Worm (Caenorhabditis elegans) whole organism, L3 larva: ENCODE results near the gene sek-3.

ENCODE experiments used
- R02D3.7 ChIP-seq: fragments of 150-350 bp; optimal IDR thresholded peaks from 2 replicates; lab custom pipeline; 2014; ENCODE audit warnings: missing biosample characterization, missing genetic modification characterization
- ZK546.5 ChIP-seq: sonication (generic microtip); optimal IDR thresholded peaks from 2 replicates; lab custom pipeline; 2017; ENCODE audit warnings: missing biosample characterization, missing genetic modification characterization
- aly-2 ChIP-seq: fragments of 150-350 bp; optimal IDR thresholded peaks from 2 replicates; lab custom pipeline; 2014; ENCODE audit warnings: missing biosample characterization, missing genetic modification characterization
- ama-1 ChIP-seq: fragments of 150-350 bp; optimal IDR thresholded peaks from 2 replicates; lab custom pipeline; 2018
- ceh-28 ChIP-seq: fragments of 150-350 bp; optimal IDR thresholded peaks from 2 replicates; lab custom pipeline; 2014; ENCODE audit warnings: missing biosample characterization, missing genetic modification reagents, missing genetic modification characterization
- ceh-82 ChIP-seq: fragments of 150-350 bp; optimal IDR thresholded peaks from 2 replicates; lab custom pipeline; 2014; ENCODE audit warnings: missing biosample characterization, missing genetic modification characterization
- daf-12 ChIP-seq: fragments of 150-350 bp; optimal IDR thresholded peaks from 2 replicates; lab custom pipeline; 2014; ENCODE audit warnings: missing biosample characterization, missing genetic modification reagents, missing genetic modification characterization
- egl-27 ChIP-seq: sonication (generic microtip); optimal IDR thresholded peaks from 4 replicates; lab custom pipeline; 2017; ENCODE audit warnings: missing biosample characterization, missing genetic modification reagents, missing genetic modification characterization
- egl-5 ChIP-seq: fragments of 150-350 bp; optimal IDR thresholded peaks from 2 replicates; lab custom pipeline; 2017; ENCODE audit warnings: missing biosample characterization, missing genetic modification reagents, missing genetic modification characterization, inconsistent platforms
- elt-1 ChIP-seq: fragments of 150-350 bp; optimal IDR thresholded peaks from 2 replicates; lab custom pipeline; 2014; ENCODE audit warnings: missing biosample characterization, missing genetic modification characterization
- elt-2 ChIP-seq: sonication (generic microtip); optimal IDR thresholded peaks from 2 replicates; lab custom pipeline; 2016; ENCODE audit warnings: missing genetic modification reagents, mild to moderate bottlenecking, missing genetic modification characterization, missing compliant biosample characterization
- fkh-10 ChIP-seq: sonication (generic microtip); optimal IDR thresholded peaks from 2 replicates; lab custom pipeline; 2017; ENCODE audit warnings: missing biosample characterization, missing genetic modification reagents, missing genetic modification characterization
- fkh-2 ChIP-seq: fragments of 150-350 bp; optimal IDR thresholded peaks from 2 replicates; lab custom pipeline; 2014; ENCODE audit warnings: missing biosample characterization, missing genetic modification reagents, missing genetic modification characterization
- fos-1 ChIP-seq: fragments of 150-350 bp; optimal IDR thresholded peaks from 2 replicates; lab custom pipeline; 2014; ENCODE audit warnings: missing biosample characterization, missing genetic modification characterization
- hmg-11 ChIP-seq: sonication (generic microtip); optimal IDR thresholded peaks from 2 replicates; lab custom pipeline; 2016; ENCODE audit warnings: missing genetic modification characterization, missing compliant biosample characterization
- lin-39 ChIP-seq: fragments of 150-350 bp; optimal IDR thresholded peaks from 2 replicates; lab custom pipeline; 2018; ENCODE audit warnings: missing biosample characterization, missing genetic modification reagents, missing genetic modification characterization
- mdl-1 ChIP-seq: fragments of 150-350 bp; optimal IDR thresholded peaks from 2 replicates; lab custom pipeline; 2014; ENCODE audit warnings: missing biosample characterization, missing genetic modification characterization
- mml-1 ChIP-seq: fragments of 150-350 bp; sonication (generic microtip); optimal IDR thresholded peaks from 3 replicates; lab custom pipeline; 2014; ENCODE audit warnings: missing biosample characterization, missing genetic modification characterization
- nfya-1 ChIP-seq: sonication (generic microtip); optimal IDR thresholded peaks from 2 replicates; lab custom pipeline; 2017; ENCODE audit warnings: missing genetic modification characterization, mild to moderate bottlenecking, missing compliant biosample characterization, antibody characterized with exemption, moderate library complexity; ENCODE audit not compliant: insufficient read depth
- nhr-11 ChIP-seq: fragments of 150-350 bp; optimal IDR thresholded peaks from 2 replicates; lab custom pipeline; 2014; ENCODE audit warnings: missing biosample characterization, missing genetic modification characterization
- nhr-12 ChIP-seq: fragments of 150-350 bp; optimal IDR thresholded peaks from 2 replicates; lab custom pipeline; 2014; ENCODE audit warnings: missing biosample characterization, missing genetic modification characterization
- nhr-23 ChIP-seq: fragments of 150-350 bp; optimal IDR thresholded peaks from 2 replicates; lab custom pipeline; 2014; ENCODE audit warnings: missing biosample characterization, missing genetic modification reagents, missing genetic modification characterization
- nhr-28 ChIP-seq: fragments of 150-350 bp; optimal IDR thresholded peaks from 2 replicates; lab custom pipeline; 2014; ENCODE audit warnings: missing biosample characterization, missing genetic modification characterization
- nhr-43 ChIP-seq: sonication (generic microtip); optimal IDR thresholded peaks from 2 replicates; lab custom pipeline; 2016; ENCODE audit warnings: mild to moderate bottlenecking, missing genetic modification characterization, missing compliant biosample characterization; ENCODE audit not compliant: poor library complexity, severe bottlenecking
- nhr-76 ChIP-seq: fragments of 150-350 bp; sonication (generic microtip); optimal IDR thresholded peaks from 5 replicates; lab custom pipeline; 2014; ENCODE audit warnings: missing biosample characterization, missing genetic modification characterization
- pha-4 ChIP-seq: fragments of 150-350 bp; optimal IDR thresholded peaks from 2 replicates; lab custom pipeline; 2014; ENCODE audit warnings: missing biosample characterization, missing genetic modification reagents, missing genetic modification characterization
- pqm-1 ChIP-seq: fragments of 150-350 bp; optimal IDR thresholded peaks from 2 replicates; lab custom pipeline; 2017; ENCODE audit warnings: missing biosample characterization, missing genetic modification characterization, inconsistent platforms
- sea-2 ChIP-seq: fragments of 150-350 bp; sonication (generic microtip); optimal IDR thresholded peaks from 4 replicates; lab custom pipeline; 2014; ENCODE audit warnings: missing biosample characterization, missing genetic modification reagents, missing genetic modification characterization
- snpc-4 ChIP-seq: fragments of 150-350 bp; optimal IDR thresholded peaks from 2 replicates; lab custom pipeline; 2014; ENCODE audit warnings: missing biosample characterization, missing genetic modification characterization
- tbx-2 ChIP-seq: sonication (generic microtip); optimal IDR thresholded peaks from 2 replicates; lab custom pipeline; 2016; ENCODE audit warnings: mild to moderate bottlenecking, missing genetic modification characterization, missing compliant biosample characterization
- unc-39 ChIP-seq: sonication (generic microtip); optimal IDR thresholded peaks from 4 replicates; lab custom pipeline; 2017; ENCODE audit warnings: missing biosample characterization, missing genetic modification characterization
- unc-62 ChIP-seq: fragments of 150-350 bp; sonication (generic microtip); optimal IDR thresholded peaks from 4 replicates; lab custom pipeline; 2014; ENCODE audit warnings: missing biosample characterization, missing genetic modification reagents, missing genetic modification characterization
- zag-1 ChIP-seq: fragments of 150-350 bp; optimal IDR thresholded peaks from 2 replicates; lab custom pipeline; 2014; ENCODE audit warnings: missing biosample characterization, missing genetic modification characterization
- ztf-11 ChIP-seq: fragments of 150-350 bp; optimal IDR thresholded peaks from 2 replicates; lab custom pipeline; 2014; ENCODE audit warnings: missing biosample characterization, missing genetic modification characterization
- ztf-4 ChIP-seq: fragments of 150-350 bp; optimal IDR thresholded peaks from 2 replicates; lab custom pipeline; 2014; ENCODE audit warnings: missing biosample characterization, missing genetic modification characterization

The sek-3 gene

ce11 chrX:4981059-4981458, 36.6 kb upstream of the sek-3 start:
- TF ChIP-seq nfya-1 (tag; lab: Kevin White, UChicago) (peak; percentile 61), unc-62 (GFP tag; lab: Kevin White, UChicago) (peak; percentile 35), pha-4 (tag; lab: Kevin White, UChicago) (no peak), hmg-11 (tag; lab: Kevin White, UChicago) (peak; percentile 24), mdl-1 (no peak)

DNA sequence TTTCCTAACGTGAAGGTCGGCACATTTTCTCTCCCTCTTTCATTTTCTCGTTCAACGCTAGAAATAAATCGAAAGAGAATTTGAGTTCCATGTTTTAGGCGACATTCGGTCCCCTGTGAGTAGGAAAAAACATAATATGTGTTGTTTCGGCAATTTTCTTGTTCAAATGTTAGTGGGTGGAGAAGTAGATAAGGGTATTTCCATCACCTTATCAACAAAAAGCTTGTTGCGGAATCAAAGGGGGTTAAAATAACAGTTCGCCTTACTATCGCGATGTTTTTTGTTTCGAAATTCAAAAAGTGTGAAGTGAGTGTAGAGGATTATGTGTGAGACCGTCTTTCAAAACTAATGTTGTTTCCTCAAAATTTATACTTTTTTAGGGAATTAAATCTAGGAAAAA, 36.1 kb upstream of the sek-3 start:
- peak; percentile 56 for TF ChIP-seq elt-2 (tag; lab: Kevin White, UChicago)
- TF ChIP-seq pqm-1 (tag; lab: Kevin White, UChicago), result peak; percentile 32
- TF ChIP-seq ztf-4, result no peak

ce11 chrX:4982009-4982625, 35.6 kb upstream of the sek-3 start:
- no peak for TF ChIP-seq pha-4 (tag; lab: Kevin White, UChicago)
- no peak for TF ChIP-seq nhr-76 (tag; lab: Kevin White, UChicago)
- no peak for TF ChIP-seq nhr-23
- TF ChIP-seq sea-2 (GFP tag; lab: Kevin White, UChicago), result no peak
- no peak for TF ChIP-seq ZK546.5
- no peak for TF ChIP-seq elt-2 (tag; lab: Kevin White, UChicago)
- peak; percentile 89 for TF ChIP-seq lin-39 (tag; lab: Kevin White, UChicago)
- no peak for TF ChIP-seq unc-39 (tag; lab: Kevin White, UChicago)
- peak; percentile 9 for TF ChIP-seq ceh-28 (tag; lab: Kevin White, UChicago)
- no peak for TF ChIP-seq aly-2 (tag; lab: Kevin White, UChicago)
- no peak for TF ChIP-seq snpc-4 (tag; lab: Kevin White, UChicago)
- TF ChIP-seq ztf-11 (tag; lab: Kevin White, UChicago), result no peak
- TF ChIP-seq elt-1 (tag; lab: Kevin White, UChicago), result no peak
- TF ChIP-seq unc-62 (GFP tag; lab: Kevin White, UChicago), result no peak
- TF ChIP-seq tbx-2 (tag; lab: Kevin White, UChicago), result peak; percentile 39
- no peak for TF ChIP-seq mml-1 (tag; lab: Kevin White, UChicago)
- TF ChIP-seq fos-1 (tag; lab: Kevin White, UChicago), result no peak
- TF ChIP-seq mdl-1, result no peak
- TF ChIP-seq nhr-43 (tag; lab: Kevin White, UChicago), result no peak
- no peak for TF ChIP-seq daf-12 (tag; lab: Kevin White, UChicago)
- TF ChIP-seq hmg-11 (tag; lab: Kevin White, UChicago), result peak; percentile 37
- TF ChIP-seq ztf-4, result no peak
- TF ChIP-seq nhr-12 (tag; lab: Kevin White, UChicago), result no peak
- TF ChIP-seq R02D3.7 (tag; lab: Kevin White, UChicago), result no peak
- peak; percentile 42 for TF ChIP-seq nhr-11
- TF ChIP-seq fkh-2, result no peak
- no peak for TF ChIP-seq egl-5 (tag; lab: Kevin White, UChicago)
- TF ChIP-seq zag-1 (tag; lab: Kevin White, UChicago), result peak; percentile 63
- TF ChIP-seq nfya-1 (tag; lab: Kevin White, UChicago), result peak; percentile 67
- no peak for TF ChIP-seq fkh-10 (GFP tag; lab: Kevin White, UChicago)
- no peak for TF ChIP-seq ama-1 (lab: Kevin White, UChicago)
- TF ChIP-seq ceh-82 (tag; lab: Kevin White, UChicago), result no peak
- no peak for TF ChIP-seq nhr-28

DNA sequence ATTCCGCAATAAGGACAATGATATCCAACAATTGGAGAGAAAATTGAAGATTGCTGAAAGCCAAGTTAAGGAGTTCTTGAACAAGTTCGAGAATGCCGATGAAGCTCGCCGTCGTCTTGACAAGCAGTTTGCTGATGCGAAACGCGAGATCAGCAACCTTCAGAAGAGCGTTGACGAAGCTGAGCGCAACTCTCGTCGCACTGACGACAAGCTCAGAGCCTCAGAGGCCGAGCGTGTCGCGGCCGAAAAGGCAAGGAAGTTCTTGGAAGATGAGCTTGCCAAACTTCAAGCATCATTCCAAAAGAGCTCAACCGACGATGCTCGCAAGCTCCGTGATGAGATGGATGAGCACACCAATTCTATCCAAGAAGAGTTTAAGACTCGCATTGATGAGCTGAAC, 31.3 kb upstream of the sek-3 start:
- no peak for TF ChIP-seq elt-1 (tag; lab: Kevin White, UChicago)
- TF ChIP-seq nhr-28, result no peak
- no peak for TF ChIP-seq mml-1 (tag; lab: Kevin White, UChicago)
- TF ChIP-seq egl-27 (tag; lab: Kevin White, UChicago), result no peak
- TF ChIP-seq daf-12 (tag; lab: Kevin White, UChicago), result no peak

DNA sequence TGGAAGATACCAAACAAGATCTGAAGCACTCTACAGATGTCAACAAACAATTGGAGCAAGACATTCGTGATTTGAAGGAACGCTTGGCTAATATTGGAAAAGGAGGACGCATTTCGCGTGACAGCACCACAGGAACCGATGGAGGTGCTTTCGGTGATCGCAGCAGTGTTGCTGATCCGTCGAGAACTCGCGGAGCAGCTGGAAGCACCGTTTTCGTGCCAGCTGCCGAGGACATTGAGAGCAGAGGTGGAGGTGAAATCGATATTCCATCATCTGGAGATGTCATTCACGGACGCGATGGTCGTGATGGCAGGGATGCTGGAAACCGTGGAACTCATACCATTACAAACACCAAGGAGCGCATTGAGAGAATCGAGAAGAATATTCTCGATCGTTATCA, 30.1 kb upstream of the sek-3 start:
- no peak for TF ChIP-seq egl-27 (tag; lab: Kevin White, UChicago)
- no peak for TF ChIP-seq nhr-28
- no peak for TF ChIP-seq nhr-23
- TF ChIP-seq fkh-2, result no peak
- TF ChIP-seq ztf-4, result no peak
- TF ChIP-seq pha-4 (tag; lab: Kevin White, UChicago), result no peak
- TF ChIP-seq tbx-2 (tag; lab: Kevin White, UChicago), result no peak
- TF ChIP-seq daf-12 (tag; lab: Kevin White, UChicago), result no peak
- TF ChIP-seq ceh-28 (tag; lab: Kevin White, UChicago), result no peak
- TF ChIP-seq nfya-1 (tag; lab: Kevin White, UChicago), result no peak
- TF ChIP-seq unc-62 (GFP tag; lab: Kevin White, UChicago), result no peak
